Fruit fly (Drosophila melanogaster) whole organism, prepupa: Measurements from ENCODE around the gene CG14036.

Experiments used
- CG10631 ChIP-seq: fragments of 200-800 bp; sonication (Bioruptor generic); optimal IDR thresholded peaks from 2 replicates; lab custom pipeline; 2016; ENCODE audit warnings: missing biosample characterization, missing genetic modification characterization
- CG10669 ChIP-seq: fragments of 200-800 bp; sonication (Bioruptor generic); optimal IDR thresholded peaks from 3 replicates; lab custom pipeline; 2018; ENCODE audit warnings: missing biosample characterization, mild to moderate bottlenecking, missing genetic modification characterization, moderate library complexity
- CG11902 ChIP-seq: fragments of 200-800 bp; sonication (Bioruptor generic); optimal IDR thresholded peaks from 3 replicates; lab custom pipeline; 2016; ENCODE audit warnings: missing biosample characterization, missing genetic modification characterization
- CG15336 ChIP-seq: fragments of 200-800 bp; sonication (Bioruptor generic); IDR thresholded peaks from 2 replicates; pipeline ENCODE4 v1.3.6; 2022; ENCODE audit warnings: missing biosample characterization, missing genetic modification characterization
- CG1621 ChIP-seq: fragments of 200-800 bp; sonication (Bioruptor generic); optimal IDR thresholded peaks from 3 replicates; lab custom pipeline; 2018; ENCODE audit warnings: missing biosample characterization, mild to moderate bottlenecking, missing genetic modification characterization
- CG16779 ChIP-seq: fragments of 200-800 bp; sonication (Bioruptor generic); optimal IDR thresholded peaks from 3 replicates; lab custom pipeline; 2017; ENCODE audit warnings: missing biosample characterization, mild to moderate bottlenecking, missing genetic modification characterization
- CG31627 ChIP-seq: fragments of 200-800 bp; sonication (Bioruptor generic); optimal IDR thresholded peaks from 3 replicates; lab custom pipeline; 2016; ENCODE audit warnings: missing biosample characterization, missing genetic modification characterization
- CG32006 ChIP-seq: fragments of 200-800 bp; sonication (Bioruptor generic); optimal IDR thresholded peaks from 3 replicates; lab custom pipeline; 2017; ENCODE audit warnings: missing biosample characterization, mild to moderate bottlenecking, missing genetic modification characterization
- CG3919 ChIP-seq: fragments of 200-800 bp; sonication (Bioruptor generic); optimal IDR thresholded peaks from 3 replicates; lab custom pipeline; 2016; ENCODE audit warnings: missing biosample characterization, missing genetic modification characterization
- CG6163 ChIP-seq: fragments of 200-800 bp; sonication (Bioruptor generic); IDR thresholded peaks from 3 replicates; pipeline ENCODE4 v1.3.6; 2022; ENCODE audit warnings: missing biosample characterization, missing genetic modification characterization
- CG6276 ChIP-seq: fragments of 200-800 bp; sonication (Bioruptor generic); optimal IDR thresholded peaks from 2 replicates; lab custom pipeline; 2017; ENCODE audit warnings: missing biosample characterization, mild to moderate bottlenecking, missing genetic modification characterization
- CG6792 ChIP-seq: fragments of 200-800 bp; sonication (Bioruptor generic); optimal IDR thresholded peaks from 3 replicates; lab custom pipeline; 2016; ENCODE audit warnings: missing biosample characterization, missing genetic modification characterization
- CG6808 ChIP-seq: fragments of 200-800 bp; sonication (Bioruptor generic); optimal IDR thresholded peaks from 3 replicates; lab custom pipeline; 2017; ENCODE audit warnings: missing biosample characterization, missing genetic modification characterization, mild to moderate bottlenecking, moderate library complexity, missing genetic modification reagents
- CG7368 ChIP-seq: fragments of 200-800 bp; sonication (Bioruptor generic); optimal IDR thresholded peaks from 3 replicates; lab custom pipeline; 2016; ENCODE audit warnings: missing biosample characterization, missing genetic modification characterization
- CG8119 ChIP-seq: fragments of 200-800 bp; sonication (Bioruptor generic); IDR thresholded peaks from 3 replicates; pipeline ENCODE4 v1.3.6; 2022; ENCODE audit warnings: missing biosample characterization, missing genetic modification characterization
- CG9139 ChIP-seq: fragments of 200-800 bp; sonication (Bioruptor generic); optimal IDR thresholded peaks from 3 replicates; lab custom pipeline; 2017; ENCODE audit warnings: missing biosample characterization, mild to moderate bottlenecking, missing genetic modification characterization
- Eip78C ChIP-seq: fragments of 200-800 bp; sonication (Bioruptor generic); peaks from one replicate; lab custom pipeline; 2016; ENCODE audit warnings: missing biosample characterization, missing genetic modification characterization
- Eip93F ChIP-seq: fragments of 200-800 bp; sonication (Bioruptor generic); optimal IDR thresholded peaks from 2 replicates; lab custom pipeline; 2016; ENCODE audit warnings: missing biosample characterization, mild to moderate bottlenecking, missing genetic modification characterization
- Ets96B ChIP-seq: fragments of 200-800 bp; optimal IDR thresholded peaks from 2 replicates; lab custom pipeline; 2019; ENCODE audit warnings: missing biosample characterization, mild to moderate bottlenecking, missing genetic modification characterization, moderate library complexity
- Gug ChIP-seq: fragments of 200-800 bp; sonication (Bioruptor generic); IDR thresholded peaks from 2 replicates; pipeline ENCODE4 v1.3.6; 2022; ENCODE audit warnings: missing biosample characterization, missing genetic modification characterization
- Hr38 ChIP-seq: sonication (Bioruptor generic); optimal IDR thresholded peaks from 2 replicates; lab custom pipeline; 2016; ENCODE audit warnings: missing biosample characterization, missing genetic modification characterization
- Hr39 ChIP-seq: fragments of 200-800 bp; sonication (Bioruptor generic); optimal IDR thresholded peaks from 2 replicates; lab custom pipeline; 2016; ENCODE audit warnings: missing biosample characterization, missing genetic modification characterization
- Lpt ChIP-seq: fragments of 200-800 bp; sonication (Bioruptor generic); optimal IDR thresholded peaks from 3 replicates; lab custom pipeline; 2016; ENCODE audit warnings: missing biosample characterization, missing genetic modification characterization
- Met ChIP-seq: fragments of 200-800 bp; sonication (Bioruptor generic); optimal IDR thresholded peaks from 3 replicates; lab custom pipeline; 2016; ENCODE audit warnings: missing biosample characterization, missing genetic modification characterization
- OdsH ChIP-seq: fragments of 200-800 bp; sonication (Bioruptor generic); optimal IDR thresholded peaks from 3 replicates; lab custom pipeline; 2016; ENCODE audit warnings: missing biosample characterization, missing genetic modification characterization
- Smox ChIP-seq: fragments of 200-800 bp; sonication (Bioruptor generic); optimal IDR thresholded peaks from 3 replicates; lab custom pipeline; 2016; ENCODE audit warnings: missing biosample characterization, missing genetic modification characterization
- Sox14 ChIP-seq: fragments of 200-800 bp; sonication (Bioruptor generic); optimal IDR thresholded peaks from 3 replicates; lab custom pipeline; 2016; ENCODE audit warnings: missing biosample characterization, missing genetic modification characterization
- Sox15 ChIP-seq: fragments of 200-800 bp; sonication (Bioruptor generic); optimal IDR thresholded peaks from 3 replicates; lab custom pipeline; 2016; ENCODE audit warnings: missing biosample characterization, missing genetic modification characterization
- achi ChIP-seq: fragments of 200-800 bp; sonication (Bioruptor generic); optimal IDR thresholded peaks from 3 replicates; lab custom pipeline; 2016; ENCODE audit warnings: missing biosample characterization, missing genetic modification characterization
- acj6 ChIP-seq: fragments of 200-800 bp; sonication (Bioruptor generic); optimal IDR thresholded peaks from 3 replicates; lab custom pipeline; 2016; ENCODE audit warnings: missing biosample characterization, missing genetic modification characterization
- cyc ChIP-seq: fragments of 200-800 bp; sonication (Bioruptor generic); optimal IDR thresholded peaks from 3 replicates; lab custom pipeline; 2016; ENCODE audit warnings: missing biosample characterization, missing genetic modification characterization
- dac ChIP-seq: fragments of 200-800 bp; sonication (Bioruptor generic); optimal IDR thresholded peaks from 2 replicates; lab custom pipeline; 2017; ENCODE audit warnings: missing biosample characterization, mild to moderate bottlenecking, missing genetic modification characterization
- eg ChIP-seq: fragments of 200-800 bp; sonication (Bioruptor generic); IDR thresholded peaks from 3 replicates; pipeline ENCODE4 v1.3.6; 2022; ENCODE audit warnings: missing biosample characterization, missing genetic modification characterization
- esn ChIP-seq: fragments of 200-800 bp; sonication (Bioruptor generic); optimal IDR thresholded peaks from 2 replicates; lab custom pipeline; 2016; ENCODE audit warnings: missing biosample characterization, mild to moderate bottlenecking, missing genetic modification characterization, moderate library complexity
- fd59A ChIP-seq: fragments of 200-800 bp; sonication (Bioruptor generic); optimal IDR thresholded peaks from 2 replicates; lab custom pipeline; 2017; ENCODE audit warnings: missing biosample characterization, mild to moderate bottlenecking, missing genetic modification characterization, missing genetic modification reagents
- fd85E ChIP-seq: fragments of 200-800 bp; sonication (Bioruptor generic); optimal IDR thresholded peaks from 3 replicates; lab custom pipeline; 2016; ENCODE audit warnings: missing biosample characterization, missing genetic modification characterization
- fkh ChIP-seq: fragments of 200-800 bp; sonication (Bioruptor generic); optimal IDR thresholded peaks from 3 replicates; lab custom pipeline; 2017; ENCODE audit warnings: missing biosample characterization, mild to moderate bottlenecking, missing genetic modification characterization, moderate library complexity
- lz ChIP-seq: fragments of 200-800 bp; sonication (Bioruptor generic); optimal IDR thresholded peaks from 3 replicates; lab custom pipeline; 2016; ENCODE audit warnings: missing biosample characterization, missing genetic modification characterization
- pdm3 ChIP-seq: fragments of 200-800 bp; sonication (Bioruptor generic); optimal IDR thresholded peaks from 3 replicates; lab custom pipeline; 2016; ENCODE audit warnings: missing biosample characterization, missing genetic modification characterization
- salr ChIP-seq, 2 experiments: fragments of 200-800 bp; sonication (Bioruptor generic); optimal IDR thresholded peaks; 3 replicates each; lab custom pipeline; 2016 to 2018; ENCODE audit warnings: missing biosample characterization in 2 of 2, missing genetic modification characterization in 2 of 2, mild to moderate bottlenecking in 1 of 2
- spab ChIP-seq: fragments of 200-800 bp; sonication (Bioruptor generic); optimal IDR thresholded peaks from 2 replicates; lab custom pipeline; 2017; ENCODE audit warnings: missing biosample characterization, mild to moderate bottlenecking, missing genetic modification characterization, missing genetic modification reagents
- ss ChIP-seq, 2 experiments: fragments of 200-800 bp; sonication (Bioruptor generic); optimal IDR thresholded peaks; 2 replicates in 1 of 2; 3 replicates in 1 of 2; lab custom pipeline; 2017 to 2018; ENCODE audit warnings: mild to moderate bottlenecking in 2 of 2, missing biosample characterization in 2 of 2, missing genetic modification characterization in 2 of 2, moderate library complexity in 1 of 2
- svp ChIP-seq: fragments of 200-800 bp; sonication (Bioruptor generic); peaks from one replicate; lab custom pipeline; 2016; ENCODE audit warnings: missing biosample characterization, missing genetic modification characterization
- topi ChIP-seq: fragments of 200-800 bp; sonication (Bioruptor generic); optimal IDR thresholded peaks from 3 replicates; lab custom pipeline; 2016; ENCODE audit warnings: missing biosample characterization, missing genetic modification characterization
- vri ChIP-seq: fragments of 200-800 bp; sonication (Bioruptor generic); optimal IDR thresholded peaks from 3 replicates; lab custom pipeline; 2016; ENCODE audit warnings: missing biosample characterization, mild to moderate bottlenecking, missing genetic modification characterization

CG14036 gene

dm6 chr2L:5092992-5093695, 38.3 kb upstream of the CG14036 start, which contains the start of gene Pgant5 (continued):
- peak; percentile 24 for TF ChIP-seq CG3919
- TF ChIP-seq fd59A = no peak
- peak; percentile 27 for TF ChIP-seq topi
- TF ChIP-seq fkh (GFP tag; lab: Kevin White, UChicago) = peak; percentile 78
- peak; percentile 15 for TF ChIP-seq Met (GFP tag; lab: Kevin White, UChicago)
- TF ChIP-seq CG11902 = no peak
- no peak for TF ChIP-seq Hr39
- no peak for TF ChIP-seq OdsH (GFP tag; lab: Kevin White, UChicago)
- TF ChIP-seq eg (GFP tag; lab: Robert Waterston, UW) = peak; percentile 32; the same call in 1 of the 3 replicates
- TF ChIP-seq esn (GFP tag; lab: Kevin White, UChicago) = peak; percentile 40
- no peak for TF ChIP-seq CG9139 (GFP tag; lab: Kevin White, UChicago)
- TF ChIP-seq, all 60 proteins: peak for 27

dm6 chr2L:5092597-5092991, 37.8 kb upstream of the CG14036 start:
- TF ChIP-seq CG8119 (GFP tag; lab: Robert Waterston, UW) = no peak
- no peak for TF ChIP-seq CG6808 (GFP tag; lab: Kevin White, UChicago)
- no peak for TF ChIP-seq dac (GFP tag; lab: Kevin White, UChicago)
- TF ChIP-seq fkh (GFP tag; lab: Kevin White, UChicago) = no peak
- TF ChIP-seq Sox15 (GFP tag; lab: Kevin White, UChicago) = no peak
- no peak for TF ChIP-seq fd59A
- TF ChIP-seq Met (GFP tag; lab: Kevin White, UChicago) = no peak
- no peak for TF ChIP-seq ss (GFP tag; optimal IDR thresholded peaks at IDR 0.05; lab: Kevin White, UChicago)
- TF ChIP-seq svp (GFP tag; lab: Kevin White, UChicago) = no peak
- no peak for TF ChIP-seq salr (GFP tag; optimal IDR thresholded peaks at IDR 0.05; lab: Kevin White, UChicago)
- no peak for TF ChIP-seq acj6 (GFP tag; lab: Kevin White, UChicago)
- no peak for TF ChIP-seq esn (GFP tag; lab: Kevin White, UChicago)
- no peak for TF ChIP-seq CG3919
- TF ChIP-seq CG15336 (GFP tag; lab: Robert Waterston, UW) = no peak
- no peak for TF ChIP-seq cyc (GFP tag; lab: Kevin White, UChicago)
- TF ChIP-seq CG6163 = no peak
- no peak for TF ChIP-seq Sox14 (GFP tag; lab: Kevin White, UChicago)

dm6 chr2L:5092145-5092544, 37.3 kb upstream of the CG14036 start:
- TF ChIP-seq CG32006 = peak; percentile 20
- no peak for TF ChIP-seq achi (GFP tag; lab: Kevin White, UChicago)
- no peak for TF ChIP-seq CG15336 (GFP tag; lab: Robert Waterston, UW)
- peak; percentile 20 for TF ChIP-seq Sox14 (GFP tag; lab: Kevin White, UChicago)
- no peak for TF ChIP-seq Sox15 (GFP tag; lab: Kevin White, UChicago)
- TF ChIP-seq svp (GFP tag; lab: Kevin White, UChicago) = peak; percentile 92
- peak; percentile 26 for TF ChIP-seq CG31627 (GFP tag; lab: Kevin White, UChicago)
- TF ChIP-seq CG6792 (GFP tag; lab: Kevin White, UChicago) = no peak
- no peak for TF ChIP-seq ss (GFP tag; optimal IDR thresholded peaks at IDR 0.05; lab: Kevin White, UChicago)
- TF ChIP-seq fd85E (GFP tag; lab: Kevin White, UChicago) = no peak
- peak; percentile 68 for TF ChIP-seq Eip78C (GFP tag; lab: Kevin White, UChicago)
- TF ChIP-seq CG1621 (tag; lab: Kevin White, UChicago) = peak; percentile 6
- TF ChIP-seq cyc (GFP tag; lab: Kevin White, UChicago) = no peak
- TF ChIP-seq salr (GFP tag; optimal IDR thresholded peaks at IDR 0.05; lab: Kevin White, UChicago) = no peak
- peak; percentile 8 for TF ChIP-seq acj6 (GFP tag; lab: Kevin White, UChicago)
- peak; percentile 12 for TF ChIP-seq Ets96B (tag; lab: Kevin White, UChicago)
- TF ChIP-seq lz (GFP tag; lab: Kevin White, UChicago) = peak; percentile 32
- TF ChIP-seq pdm3 (GFP tag; lab: Kevin White, UChicago) = peak; percentile 48
- peak; percentile 30 for TF ChIP-seq CG10669 (GFP tag; lab: Kevin White, UChicago)
- TF ChIP-seq CG3919 = no peak
- TF ChIP-seq CG7368 (GFP tag; lab: Kevin White, UChicago) = no peak
- TF ChIP-seq Hr38 (GFP tag; lab: Kevin White, UChicago) = no peak
- TF ChIP-seq CG6276 = no peak
- no peak for TF ChIP-seq spab (GFP tag; lab: Kevin White, UChicago)
- TF ChIP-seq Lpt (GFP tag; lab: Kevin White, UChicago) = no peak
- TF ChIP-seq CG16779 (tag; lab: Kevin White, UChicago) = no peak
- TF ChIP-seq CG6163 = peak; percentile 38; the same call in 1 of the 3 replicates
- peak; percentile 39 for TF ChIP-seq Met (GFP tag; lab: Kevin White, UChicago)
- TF ChIP-seq Gug (GFP tag; lab: Robert Waterston, UW) = no peak
- peak; percentile 1 for TF ChIP-seq Smox (GFP tag; lab: Kevin White, UChicago)
- no peak for TF ChIP-seq dac (GFP tag; lab: Kevin White, UChicago)
- TF ChIP-seq CG10631 = peak; percentile 23
- TF ChIP-seq Eip93F = no peak
- peak; percentile 43 for TF ChIP-seq OdsH (GFP tag; lab: Kevin White, UChicago)
- TF ChIP-seq vri (GFP tag; lab: Kevin White, UChicago) = no peak
- peak; percentile 39 for TF ChIP-seq Hr39
